Worm (Caenorhabditis elegans) whole organism, young adult: ENCODE data around the gene T04A11.1.

Experiments used
- C17E4.6 ChIP-seq: fragments of 200-800 bp; sonication (Bioruptor generic); IDR thresholded peaks from 2 replicates; pipeline ENCODE4 v1.3.6; 2022; ENCODE audit warnings: missing genetic modification reagents, missing genetic modification characterization, missing compliant biosample characterization
- F57A8.1 ChIP-seq: fragments of 200-800 bp; sonication (Bioruptor generic); optimal IDR thresholded peaks from 2 replicates; lab custom pipeline; 2018; ENCODE audit warnings: mild to moderate bottlenecking, missing genetic modification characterization, moderate library complexity, missing compliant biosample characterization
- ZK185.1 ChIP-seq: sonication (generic microtip); optimal IDR thresholded peaks from 2 replicates; lab custom pipeline; 2016; ENCODE audit warnings: mild to moderate bottlenecking, missing genetic modification characterization, missing compliant biosample characterization; ENCODE audit not compliant: poor library complexity, severe bottlenecking
- ccch-3 ChIP-seq: fragments of 200-800 bp; sonication (Bioruptor generic); optimal IDR thresholded peaks from 2 replicates; lab custom pipeline; 2018; ENCODE audit warnings: mild to moderate bottlenecking, missing genetic modification characterization, missing compliant biosample characterization
- die-1 ChIP-seq: sonication (generic microtip); optimal IDR thresholded peaks from 2 replicates; lab custom pipeline; 2016; ENCODE audit warnings: missing genotype, mild to moderate bottlenecking, missing genetic modification characterization, missing compliant biosample characterization
- mel-28 ChIP-seq: sonication (generic microtip); optimal IDR thresholded peaks from 2 replicates; lab custom pipeline; 2016; ENCODE audit warnings: borderline replicate concordance, mild to moderate bottlenecking, missing genetic modification characterization, missing compliant biosample characterization
- nhr-179 ChIP-seq: sonication (generic microtip); optimal IDR thresholded peaks from 2 replicates; lab custom pipeline; 2016; ENCODE audit warnings: mild to moderate bottlenecking, missing genetic modification characterization, missing compliant biosample characterization
- sea-2 ChIP-seq: fragments of 200-800 bp; sonication (Bioruptor generic); IDR thresholded peaks from 2 replicates; pipeline ENCODE4 v1.3.6; 2022; ENCODE audit warnings: missing genetic modification characterization, missing compliant biosample characterization
- snpc-1.1 ChIP-seq: sonication (generic microtip); optimal IDR thresholded peaks from 2 replicates; lab custom pipeline; 2017; ENCODE audit warnings: missing genetic modification characterization, mild to moderate bottlenecking, missing compliant biosample characterization, antibody characterized with exemption, moderate library complexity, missing genotype, missing genetic modification reagents; ENCODE audit not compliant: insufficient read depth
- snpc-3.4 ChIP-seq: sonication (generic microtip); optimal IDR thresholded peaks from 2 replicates; lab custom pipeline; 2017; ENCODE audit warnings: missing genetic modification characterization, mild to moderate bottlenecking, missing compliant biosample characterization, antibody characterized with exemption, moderate library complexity, missing genotype, missing genetic modification reagents
- tbx-9 ChIP-seq: sonication (generic microtip); optimal IDR thresholded peaks from 2 replicates; lab custom pipeline; 2016; ENCODE audit warnings: borderline replicate concordance, missing genetic modification characterization, inconsistent platforms, missing compliant biosample characterization
- unc-130 ChIP-seq: sonication (generic microtip); optimal IDR thresholded peaks from 2 replicates; lab custom pipeline; 2016; ENCODE audit warnings: missing genetic modification reagents, missing genetic modification characterization, missing compliant biosample characterization
- ztf-22 ChIP-seq: fragments of 200-800 bp; sonication (Bioruptor generic); optimal IDR thresholded peaks from 2 replicates; lab custom pipeline; 2018; ENCODE audit warnings: mild to moderate bottlenecking, missing genetic modification characterization, moderate library complexity, missing compliant biosample characterization
- ztf-25 ChIP-seq: fragments of 200-800 bp; sonication (Bioruptor generic); IDR thresholded peaks from 2 replicates; pipeline ENCODE4 v1.3.6; 2022; ENCODE audit warnings: missing genetic modification reagents, missing genetic modification characterization, missing compliant biosample characterization
- ztf-28 ChIP-seq: fragments of 200-800 bp; sonication (Bioruptor generic); IDR thresholded peaks from 2 replicates; pipeline ENCODE4 v1.3.6; 2022; ENCODE audit warnings: missing genetic modification reagents, missing genetic modification characterization, missing compliant biosample characterization
- ztf-6 ChIP-seq: fragments of 200-800 bp; sonication (Bioruptor generic); IDR thresholded peaks from 2 replicates; pipeline ENCODE4 v1.3.6; 2022; ENCODE audit warnings: missing genetic modification reagents, missing genetic modification characterization, missing compliant biosample characterization

Gene T04A11.1

ce11 chrIV:12425595-12425994 lies 51.2 kb downstream of the T04A11.1 start:
- no peak for TF ChIP-seq sea-2
- TF ChIP-seq C17E4.6: no peak
- no peak for TF ChIP-seq unc-130 (GFP tag; lab: Kevin White, UChicago)
- no peak for TF ChIP-seq snpc-1.1
- TF ChIP-seq ztf-22: no peak
- TF ChIP-seq ztf-6: no peak
- TF ChIP-seq ztf-25 (GFP tag; lab: Robert Waterston, UW): no peak
- no peak for TF ChIP-seq tbx-9 (tag; lab: Kevin White, UChicago)
- TF ChIP-seq ccch-3 (GFP tag; lab: Kevin White, UChicago): no peak
- TF ChIP-seq ZK185.1 (tag; lab: Kevin White, UChicago): no peak
- no peak for TF ChIP-seq nhr-179 (tag; lab: Kevin White, UChicago)
- TF ChIP-seq die-1: no peak
- TF ChIP-seq mel-28 (tag; lab: Kevin White, UChicago): no peak
- TF ChIP-seq F57A8.1 (GFP tag; lab: Kevin White, UChicago): no peak
- no peak for TF ChIP-seq ztf-28 (GFP tag; lab: Robert Waterston, UW)
- TF ChIP-seq snpc-3.4 (tag; lab: Kevin White, UChicago): no peak
